3 worm cellular contexts compared by ENCODE assay signal in the genomic region with DNA sequence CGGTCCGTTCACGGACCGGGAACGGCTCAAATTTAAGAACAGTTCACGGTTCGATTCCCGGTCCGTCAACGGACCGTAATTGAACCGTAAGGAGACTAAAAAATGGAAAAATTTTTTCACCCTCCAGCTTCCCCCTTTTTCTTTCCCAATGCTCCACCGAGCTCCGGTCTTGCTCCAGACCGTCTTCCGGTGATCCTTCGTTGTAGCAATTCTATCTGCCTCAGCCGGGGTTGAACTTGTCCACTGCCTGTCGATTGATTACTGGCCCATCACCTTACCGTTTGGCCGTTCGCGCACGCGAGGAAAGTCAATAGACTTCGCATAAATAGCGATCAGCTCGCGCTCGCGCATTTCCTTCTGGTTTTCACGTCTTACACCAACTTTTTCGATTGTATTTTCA.
TF ChIP-seq lines count a peak whose summit lies in the region.
"Not testable (repeated sequence)": the region's sequence is repeated elsewhere in the genome, so short reads cannot be mapped to it uniquely, and the experiment has no call there.

No protein-coding gene starts in this region.

TF ChIP-seq in whole organism, L4 larva, 104 proteins besides CTCF, POLR2A, EP300 and RAD21:
- TF ChIP-seq lin-38 (GFP tag; IDR thresholded peaks at IDR 0.05; lab: Robert Waterston, UW): peak; percentile 67
- 0 out of 2 replicates have a peak, but pooled peaks have one; percentile 61 for TF ChIP-seq F26F4.8 (GFP tag; conservative IDR thresholded peaks at IDR 0.05; lab: Robert Waterston, UW)
- TF ChIP-seq dmd-8 (GFP tag; IDR thresholded peaks at IDR 0.05; lab: Robert Waterston, UW): peak; percentile 76; the same call in 1 of the 2 replicates
- TF ChIP-seq F44E2.7 (GFP tag; IDR thresholded peaks at IDR 0.05; lab: Robert Waterston, UW): 0 out of 2 replicates have a peak, but pooled peaks have one; percentile 26
- TF ChIP-seq T26A8.4 (GFP tag; IDR thresholded peaks at IDR 0.05; lab: Robert Waterston, UW): 0 out of 2 replicates have a peak, but pooled peaks have one; percentile 22
- TF ChIP-seq arid-1 (GFP tag; conservative IDR thresholded peaks at IDR 0.05; lab: Robert Waterston, UW): peak; percentile 16
- peak in 1 of 2 experiments; percentile 72; a peak in 1 of 4 replicates for TF ChIP-seq madf-5 (GFP tag; IDR thresholded peaks at IDR 0.05; lab: Robert Waterston, UW)
- peak; percentile 83 for TF ChIP-seq egl-43 (GFP tag; IDR thresholded peaks at IDR 0.05; lab: Robert Waterston, UW)
- peak; percentile 40; the same call in 1 of the 2 replicates for TF ChIP-seq lin-29 (GFP tag; IDR thresholded peaks at IDR 0.05; lab: Robert Waterston, UW)
- peak; percentile 44; the same call in 1 of the 2 replicates for TF ChIP-seq set-16 (GFP tag; IDR thresholded peaks at IDR 0.05; lab: Robert Waterston, UW)
- TF ChIP-seq nhr-41 (GFP tag; IDR thresholded peaks at IDR 0.05; lab: Robert Waterston, UW): peak; percentile 40; the same call in 1 of the 2 replicates
- TF ChIP-seq ceh-44 (GFP tag; IDR thresholded peaks at IDR 0.05; lab: Robert Waterston, UW): 0 out of 2 replicates have a peak, but pooled peaks have one; percentile 51
- TF ChIP-seq snpc-1.2 (GFP tag; IDR thresholded peaks at IDR 0.05; lab: Robert Waterston, UW): peak; percentile 66; the same call in 1 of the 2 replicates
- peak; percentile 8; the same call in 1 of the 2 replicates for TF ChIP-seq dmd-6 (GFP tag; IDR thresholded peaks at IDR 0.05; lab: Robert Waterston, UW)
- TF ChIP-seq lim-7 (GFP tag; IDR thresholded peaks at IDR 0.05; lab: Robert Waterston, UW): peak; percentile 58; the same call in 1 of the 2 replicates
- TF ChIP-seq Y48G9A.11 (GFP tag; IDR thresholded peaks at IDR 0.05; lab: Robert Waterston, UW): peak; percentile 53; the same call in 1 of the 2 replicates
- 0 out of 2 replicates have a peak, but pooled peaks have one; percentile 66 for TF ChIP-seq D1046.2 (GFP tag; IDR thresholded peaks at IDR 0.05; lab: Robert Waterston, UW)

TF ChIP-seq in whole organism, midembryonic, 9 proteins besides CTCF, POLR2A, EP300 and RAD21:
- TF ChIP-seq ztf-23 (GFP tag; IDR thresholded peaks at IDR 0.05; lab: Robert Waterston, UW): 0 out of 2 replicates have a peak, but pooled peaks have one; percentile 37
- TF ChIP-seq tab-1 (GFP tag; IDR thresholded peaks at IDR 0.05; lab: Robert Waterston, UW): 0 out of 2 replicates have a peak, but pooled peaks have one; percentile 37
- TF ChIP-seq flt-1 (GFP tag; IDR thresholded peaks at IDR 0.05; lab: Robert Waterston, UW): 0 out of 2 replicates have a peak, but pooled peaks have one; percentile 43

TF ChIP-seq in whole organism, young adult, 124 proteins besides CTCF, POLR2A, EP300 and RAD21:
- TF ChIP-seq hsf-1 (GFP tag; IDR thresholded peaks at IDR 0.05; lab: Robert Waterston, UW) (peak; percentile 43; the same call in 1 of the 2 replicates), madf-3 (GFP tag; IDR thresholded peaks at IDR 0.05; lab: Robert Waterston, UW) (0 out of 2 replicates have a peak, but pooled peaks have one; percentile 72), F33H1.4 (GFP tag; IDR thresholded peaks at IDR 0.05; lab: Robert Waterston, UW) (0 out of 2 replicates have a peak, but pooled peaks have one; percentile 13), dox-1 (GFP tag; IDR thresholded peaks at IDR 0.05; lab: Robert Waterston, UW) (0 out of 2 replicates have a peak, but pooled peaks have one; percentile 49), pbrm-1 (GFP tag; IDR thresholded peaks at IDR 0.05; lab: Robert Waterston, UW) (0 out of 2 replicates have a peak, but pooled peaks have one; percentile 37), mcd-1 (GFP tag; IDR thresholded peaks at IDR 0.05; lab: Robert Waterston, UW) (peak; percentile 59), egl-44 (GFP tag; IDR thresholded peaks at IDR 0.05; lab: Robert Waterston, UW) (peak; percentile 85), ztf-25 (GFP tag; IDR thresholded peaks at IDR 0.05; lab: Robert Waterston, UW) (0 out of 2 replicates have a peak, but pooled peaks have one; percentile 33), madf-6 (GFP tag; IDR thresholded peaks at IDR 0.05; lab: Robert Waterston, UW) (peak; percentile 56), nfyb-1 (GFP tag; IDR thresholded peaks at IDR 0.05; lab: Robert Waterston, UW) (peak; percentile 68), ekl-4 (GFP tag; IDR thresholded peaks at IDR 0.05; lab: Robert Waterston, UW) (0 out of 2 replicates have a peak, but pooled peaks have one; percentile 44), bed-1 (GFP tag; IDR thresholded peaks at IDR 0.05; lab: Robert Waterston, UW) (0 out of 2 replicates have a peak, but pooled peaks have one; percentile 3), aptf-3 (GFP tag; IDR thresholded peaks at IDR 0.05; lab: Robert Waterston, UW) (peak; percentile 72; the same call in 1 of the 2 replicates), D2030.7 (GFP tag; IDR thresholded peaks at IDR 0.05; lab: Robert Waterston, UW) (peak; percentile 70), ceh-100 (GFP tag; IDR thresholded peaks at IDR 0.05; lab: Robert Waterston, UW) (peak; percentile 14; the same call in 1 of the 2 replicates), rpc-1 (tag; optimal IDR thresholded peaks at IDR 0.05; lab: Kevin White, UChicago) (peak; percentile 6), lin-26 (GFP tag; IDR thresholded peaks at IDR 0.05; lab: Robert Waterston, UW) (peak; percentile 93), Y95B8A.8 (GFP tag; IDR thresholded peaks at IDR 0.05; lab: Robert Waterston, UW) (0 out of 2 replicates have a peak, but pooled peaks have one; percentile 62), ceh-91 (GFP tag; IDR thresholded peaks at IDR 0.05; lab: Robert Waterston, UW) (0 out of 2 replicates have a peak, but pooled peaks have one; percentile 22)
- TF ChIP-seq rpc-1 (optimal IDR thresholded peaks at IDR 0.05; lab: Kevin White, UChicago): not testable (repeated sequence)
